Fruit fly (Drosophila melanogaster): ENCODE measurements around the gene mEFG1.
A peak's percentile ranks its signal among the peaks of the same experiment; 100 is the strongest.

- TF ChIP-seq psq (GFP tag; optimal IDR thresholded peaks at IDR 0.05), result peak; percentile 0
- no peak for TF ChIP-seq CG9705 (GFP tag; optimal IDR thresholded peaks at IDR 0.05)
- TF ChIP-seq Rel (GFP tag; optimal IDR thresholded peaks at IDR 0.05), result no peak
- no peak for TF ChIP-seq Rel (tag; optimal IDR thresholded peaks at IDR 0.05)
- TF ChIP-seq sv (GFP tag; optimal IDR thresholded peaks at IDR 0.05), result no peak
- peak; percentile 6 for TF ChIP-seq br (GFP tag; optimal IDR thresholded peaks at IDR 0.05)
- no peak for TF ChIP-seq brk (GFP tag; optimal IDR thresholded peaks at IDR 0.05)
- peak; percentile 29 for TF ChIP-seq h (GFP tag; optimal IDR thresholded peaks at IDR 0.05)
- no peak for TF ChIP-seq Dif (GFP tag; optimal IDR thresholded peaks at IDR 0.05; ENCODE audit: partially characterized antibody)
- TF ChIP-seq Dfd (GFP tag; optimal IDR thresholded peaks at IDR 0.05), result no peak
Measured at dm6 chr2L:7189674-7190073, 33.2 kb downstream of the mEFG1 start, which contains the start of gene CG4496.

Measured in whole organism, wandering third instar larva.